Worm (Caenorhabditis elegans) whole organism, late embryonic: ENCODE data around the gene Y57G11C.48.
"Not testable (repeated sequence)": the region's sequence is repeated elsewhere in the genome, so short reads cannot be mapped to it uniquely, and the experiment has no call there.

Source experiments
- C08G9.2 ChIP-seq: sonication (generic microtip); optimal IDR thresholded peaks from 2 replicates; lab custom pipeline; 2016; ENCODE audit warnings: mild to moderate bottlenecking, missing genetic modification characterization, moderate library complexity, missing compliant biosample characterization
- C38D4.7 ChIP-seq: fragments of 200-800 bp; sonication (Bioruptor generic); optimal IDR thresholded peaks from 2 replicates; lab custom pipeline; 2018; ENCODE audit warnings: mild to moderate bottlenecking, missing genetic modification characterization, moderate library complexity, missing compliant biosample characterization
- F13H6.1 ChIP-seq: sonication (generic microtip); optimal IDR thresholded peaks from 2 replicates; lab custom pipeline; 2016; ENCODE audit warnings: missing genetic modification characterization, missing compliant biosample characterization
- K09A11.1 ChIP-seq: sonication (generic microtip); optimal IDR thresholded peaks from 2 replicates; lab custom pipeline; 2017; ENCODE audit warnings: antibody characterized with exemption, mild to moderate bottlenecking, missing genetic modification characterization, missing compliant biosample characterization; ENCODE audit not compliant: insufficient read depth
- T23F11.4 ChIP-seq: fragments of 200-800 bp; sonication (Bioruptor generic); optimal IDR thresholded peaks from 2 replicates; lab custom pipeline; 2018; ENCODE audit warnings: mild to moderate bottlenecking, missing genetic modification characterization, missing compliant biosample characterization
- ahr-1 ChIP-seq: sonication (generic microtip); optimal IDR thresholded peaks from 2 replicates; lab custom pipeline; 2016; ENCODE audit warnings: missing genetic modification characterization, missing compliant biosample characterization
- ama-1 ChIP-seq: fragments of 150-350 bp; optimal IDR thresholded peaks from 2 replicates; lab custom pipeline; 2014
- ceh-18 ChIP-seq: sonication (generic microtip); optimal IDR thresholded peaks from 2 replicates; lab custom pipeline; 2016; ENCODE audit warnings: missing genetic modification characterization, missing compliant biosample characterization
- ceh-22 ChIP-seq: sonication (generic microtip); optimal IDR thresholded peaks from 2 replicates; lab custom pipeline; 2017; ENCODE audit warnings: missing biosample characterization, missing genetic modification characterization
- ceh-30 ChIP-seq: fragments of 150-350 bp; optimal IDR thresholded peaks from 2 replicates; lab custom pipeline; 2014; ENCODE audit warnings: missing biosample characterization, missing genetic modification characterization
- ceh-34 ChIP-seq: sonication (generic microtip); optimal IDR thresholded peaks from 2 replicates; lab custom pipeline; 2016; ENCODE audit warnings: mild to moderate bottlenecking, missing genetic modification characterization, missing compliant biosample characterization
- ceh-45 ChIP-seq: fragments of 200-800 bp; sonication (Bioruptor generic); IDR thresholded peaks from 2 replicates; pipeline ENCODE4 v1.3.6; 2022; ENCODE audit warnings: missing genetic modification reagents, missing genetic modification characterization, missing compliant biosample characterization
- ceh-48 ChIP-seq: sonication (generic microtip); optimal IDR thresholded peaks from 2 replicates; lab custom pipeline; 2016; ENCODE audit warnings: missing genetic modification characterization, inconsistent platforms, missing compliant biosample characterization
- che-1 ChIP-seq: sonication (generic microtip); optimal IDR thresholded peaks from 2 replicates; lab custom pipeline; 2016; ENCODE audit warnings: mild to moderate bottlenecking, missing genetic modification characterization, missing compliant biosample characterization
- dve-1 ChIP-seq: sonication (generic microtip); optimal IDR thresholded peaks from 2 replicates; lab custom pipeline; 2017; ENCODE audit warnings: antibody characterized with exemption, mild to moderate bottlenecking, missing genetic modification characterization, missing compliant biosample characterization
- elt-2 ChIP-seq: sonication (generic microtip); optimal IDR thresholded peaks from 2 replicates; lab custom pipeline; 2016; ENCODE audit warnings: missing genetic modification reagents, missing genetic modification characterization, missing compliant biosample characterization
- ets-4 ChIP-seq: sonication (generic microtip); optimal IDR thresholded peaks from 2 replicates; lab custom pipeline; 2016; ENCODE audit warnings: missing genetic modification characterization, missing compliant biosample characterization
- eyg-1 ChIP-seq: sonication (generic microtip); optimal IDR thresholded peaks from 2 replicates; lab custom pipeline; 2016; ENCODE audit warnings: missing genotype, missing genetic modification characterization, missing compliant biosample characterization
- fax-1 ChIP-seq: sonication (generic microtip); optimal IDR thresholded peaks from 2 replicates; lab custom pipeline; 2016; ENCODE audit warnings: missing genotype, missing genetic modification characterization, missing compliant biosample characterization
- fkh-10 ChIP-seq: fragments of 150-350 bp; optimal IDR thresholded peaks from 2 replicates; lab custom pipeline; 2014; ENCODE audit warnings: missing biosample characterization, missing genetic modification reagents, missing genetic modification characterization
- fkh-6 ChIP-seq: sonication (generic microtip); optimal IDR thresholded peaks from 2 replicates; lab custom pipeline; 2016; ENCODE audit warnings: missing genetic modification characterization, missing compliant biosample characterization
- hlh-30 ChIP-seq: sonication (generic microtip); optimal IDR thresholded peaks from 2 replicates; lab custom pipeline; 2017; ENCODE audit warnings: antibody characterized with exemption, missing genetic modification characterization, missing compliant biosample characterization; ENCODE audit not compliant: insufficient read depth
- hlh-6 ChIP-seq: sonication (generic microtip); optimal IDR thresholded peaks from 2 replicates; lab custom pipeline; 2016; ENCODE audit warnings: missing genotype, missing genetic modification characterization, missing compliant biosample characterization
- hlh-8 ChIP-seq: sonication (generic microtip); optimal IDR thresholded peaks from 2 replicates; lab custom pipeline; 2016; ENCODE audit warnings: missing genotype, missing genetic modification characterization, missing compliant biosample characterization
- lim-6 ChIP-seq: sonication (generic microtip); optimal IDR thresholded peaks from 2 replicates; lab custom pipeline; 2016; ENCODE audit warnings: missing genetic modification characterization, missing compliant biosample characterization
- madf-2 ChIP-seq: sonication (generic microtip); optimal IDR thresholded peaks from 2 replicates; lab custom pipeline; 2017; ENCODE audit warnings: missing genetic modification characterization, missing compliant biosample characterization
- mec-3 ChIP-seq: sonication (generic microtip); optimal IDR thresholded peaks from 2 replicates; lab custom pipeline; 2016; ENCODE audit warnings: borderline replicate concordance, missing genetic modification characterization, missing compliant biosample characterization
- nhr-11 ChIP-seq: fragments of 150-350 bp; optimal IDR thresholded peaks from 2 replicates; lab custom pipeline; 2014; ENCODE audit warnings: missing biosample characterization, missing genetic modification characterization
- npax-4 ChIP-seq: sonication (generic microtip); optimal IDR thresholded peaks from 2 replicates; lab custom pipeline; 2016; ENCODE audit warnings: missing genetic modification characterization, missing compliant biosample characterization
- pag-3 ChIP-seq: sonication (generic microtip); optimal IDR thresholded peaks from 2 replicates; lab custom pipeline; 2016; ENCODE audit warnings: missing compliant biosample characterization, missing genetic modification characterization, borderline replicate concordance
- pha-2 ChIP-seq: sonication (generic microtip); optimal IDR thresholded peaks from 2 replicates; lab custom pipeline; 2017; ENCODE audit warnings: mild to moderate bottlenecking, missing genetic modification characterization, missing compliant biosample characterization
- ref-2 ChIP-seq: sonication (generic microtip); optimal IDR thresholded peaks from 2 replicates; lab custom pipeline; 2016; ENCODE audit warnings: missing genetic modification characterization, missing compliant biosample characterization
- rnt-1 ChIP-seq: sonication (generic microtip); optimal IDR thresholded peaks from 2 replicates; lab custom pipeline; 2016; ENCODE audit warnings: missing genetic modification characterization, missing compliant biosample characterization
- sdc-2 ChIP-seq: sonication (generic microtip); optimal IDR thresholded peaks from 2 replicates; lab custom pipeline; 2016; ENCODE audit warnings: missing genotype, missing genetic modification characterization, missing compliant biosample characterization
- sox-2 ChIP-seq: fragments of 200-800 bp; sonication (Bioruptor generic); IDR thresholded peaks from 2 replicates; pipeline ENCODE4 v1.3.6; 2022; ENCODE audit warnings: missing genetic modification reagents, missing genetic modification characterization, missing compliant biosample characterization
- syd-9 ChIP-seq: sonication (generic microtip); optimal IDR thresholded peaks from 2 replicates; lab custom pipeline; 2016; ENCODE audit warnings: mild to moderate bottlenecking, missing genetic modification characterization, moderate library complexity, missing compliant biosample characterization
- tbx-2 ChIP-seq: sonication (generic microtip); optimal IDR thresholded peaks from 2 replicates; lab custom pipeline; 2016; ENCODE audit warnings: missing genetic modification characterization, missing compliant biosample characterization
- tbx-7 ChIP-seq: sonication (generic microtip); optimal IDR thresholded peaks from 2 replicates; lab custom pipeline; 2016; ENCODE audit warnings: missing genotype, missing genetic modification characterization, missing compliant biosample characterization

The Y57G11C.48 gene

ce11 chrIV:14953802-14954201, 9.7 kb upstream of the Y57G11C.48 start:
- no peak for TF ChIP-seq elt-2
- no peak for TF ChIP-seq C08G9.2 (tag; lab: Kevin White, UChicago)
- no peak for TF ChIP-seq hlh-6 (tag; lab: Kevin White, UChicago)
- no peak for TF ChIP-seq lim-6 (tag; lab: Kevin White, UChicago)
- no peak for TF ChIP-seq dve-1
- no peak for TF ChIP-seq C38D4.7 (GFP tag; lab: Kevin White, UChicago)
- no peak for TF ChIP-seq ahr-1
- TF ChIP-seq sdc-2 (tag; lab: Kevin White, UChicago) = no peak
- no peak for TF ChIP-seq npax-4 (tag; lab: Kevin White, UChicago)
- no peak for TF ChIP-seq ceh-30
- no peak for TF ChIP-seq pag-3 (tag; lab: Kevin White, UChicago)
- TF ChIP-seq tbx-2 (tag; lab: Kevin White, UChicago) = no peak
- no peak for TF ChIP-seq nhr-11 (tag; lab: Kevin White, UChicago)
- no peak for TF ChIP-seq hlh-30 (tag; lab: Kevin White, UChicago)
- TF ChIP-seq ceh-34 (tag; lab: Kevin White, UChicago) = no peak
- TF ChIP-seq K09A11.1 = no peak
- no peak for TF ChIP-seq eyg-1
- TF ChIP-seq pha-2 (tag; lab: Kevin White, UChicago) = no peak

- no peak for TF ChIP-seq C38D4.7 (GFP tag; lab: Kevin White, UChicago)
- TF ChIP-seq F13H6.1 (tag; lab: Kevin White, UChicago) = no peak
- no peak for TF ChIP-seq fkh-6 (tag; lab: Kevin White, UChicago)
- no peak for TF ChIP-seq ets-4 (tag; lab: Kevin White, UChicago)
- TF ChIP-seq hlh-6 (tag; lab: Kevin White, UChicago) = no peak
- TF ChIP-seq sox-2 = no peak
- TF ChIP-seq syd-9 (tag; lab: Kevin White, UChicago) = no peak
- no peak for TF ChIP-seq che-1 (tag; lab: Kevin White, UChicago)
- no peak for TF ChIP-seq fkh-10 (GFP tag; lab: Kevin White, UChicago)
- TF ChIP-seq ceh-45 (GFP tag; lab: Robert Waterston, UW) = no peak
- no peak for TF ChIP-seq madf-2 (tag; lab: Kevin White, UChicago)
- TF ChIP-seq eyg-1 = no peak
- TF ChIP-seq pag-3 (tag; lab: Kevin White, UChicago) = no peak
- no peak for TF ChIP-seq fax-1
- no peak for TF ChIP-seq ceh-34 (tag; lab: Kevin White, UChicago)
- no peak for TF ChIP-seq ref-2 (tag; lab: Kevin White, UChicago)
Measured at ce11 chrIV:14950468-14950867, 6.3 kb upstream of the Y57G11C.48 start, which contains the start of gene Y41E3.22. TSS of gene Y41E3.22 (plus strand) at chrIV:14950710.

ce11 chrIV:14949048-14949447, 4.9 kb upstream of the Y57G11C.48 start:
- TF ChIP-seq T23F11.4 (GFP tag; lab: Kevin White, UChicago) (no peak), sox-2 (no peak), sdc-2 (tag; lab: Kevin White, UChicago) (no peak), nhr-11 (tag; lab: Kevin White, UChicago) (no peak), ahr-1 (no peak), ceh-34 (tag; lab: Kevin White, UChicago) (no peak), ama-1 (lab: Kevin White, UChicago) (no peak), F13H6.1 (tag; lab: Kevin White, UChicago) (no peak), eyg-1 (no peak), hlh-8 (no peak), ceh-18 (tag; lab: Kevin White, UChicago) (no peak), mec-3 (tag; lab: Kevin White, UChicago) (no peak), tbx-7 (tag; lab: Kevin White, UChicago) (no peak), rnt-1 (no peak), ceh-48 (no peak)

ce11 chrIV:14938596-14938995, 5.5 kb downstream of the Y57G11C.48 start, which contains the start of gene Y57G11C.30:
TSS of gene Y57G11C.30 (plus strand) at chrIV:14938896.
- not testable (repeated sequence) for TF ChIP-seq rnt-1; ref-2 (tag; lab: Kevin White, UChicago); ceh-22 (tag; lab: Kevin White, UChicago)
